Worm (Caenorhabditis elegans) whole organism, L3 larva: ENCODE measurements around the gene Y50D7A.13.

Experiments
- elt-1 ChIP-seq: fragments of 150-350 bp; optimal IDR thresholded peaks from 2 replicates; lab custom pipeline; 2014; ENCODE audit warnings: missing biosample characterization, missing genetic modification characterization
- fos-1 ChIP-seq: fragments of 150-350 bp; optimal IDR thresholded peaks from 2 replicates; lab custom pipeline; 2014; ENCODE audit warnings: missing biosample characterization, missing genetic modification characterization
- mdl-1 ChIP-seq: fragments of 150-350 bp; optimal IDR thresholded peaks from 2 replicates; lab custom pipeline; 2014; ENCODE audit warnings: missing biosample characterization, missing genetic modification characterization
- nhr-237 ChIP-seq: fragments of 150-350 bp; optimal IDR thresholded peaks from 2 replicates; lab custom pipeline; 2014; ENCODE audit warnings: missing biosample characterization, missing genetic modification characterization
- nhr-43 ChIP-seq: sonication (generic microtip); optimal IDR thresholded peaks from 2 replicates; lab custom pipeline; 2016; ENCODE audit warnings: mild to moderate bottlenecking, missing genetic modification characterization, missing compliant biosample characterization; ENCODE audit not compliant: poor library complexity, severe bottlenecking
- nhr-76 ChIP-seq: fragments of 150-350 bp; sonication (generic microtip); optimal IDR thresholded peaks from 5 replicates; lab custom pipeline; 2014; ENCODE audit warnings: missing biosample characterization, missing genetic modification characterization
- snpc-4 ChIP-seq: fragments of 150-350 bp; optimal IDR thresholded peaks from 2 replicates; lab custom pipeline; 2014; ENCODE audit warnings: missing biosample characterization, missing genetic modification characterization
- unc-62 ChIP-seq: fragments of 150-350 bp; sonication (generic microtip); optimal IDR thresholded peaks from 4 replicates; lab custom pipeline; 2014; ENCODE audit warnings: missing biosample characterization, missing genetic modification reagents, missing genetic modification characterization
- ztf-11 ChIP-seq: fragments of 150-350 bp; optimal IDR thresholded peaks from 2 replicates; lab custom pipeline; 2014; ENCODE audit warnings: missing biosample characterization, missing genetic modification characterization
- ztf-4 ChIP-seq: fragments of 150-350 bp; optimal IDR thresholded peaks from 2 replicates; lab custom pipeline; 2014; ENCODE audit warnings: missing biosample characterization, missing genetic modification characterization

ce11 chrIII:251410-251809 is 43.0 kb downstream of the Y50D7A.13 start:
- no peak for TF ChIP-seq nhr-76
- TF ChIP-seq nhr-237 (tag; lab: Kevin White, UChicago), result no peak
- no peak for TF ChIP-seq ztf-11 (tag; lab: Kevin White, UChicago)
- no peak for TF ChIP-seq elt-1
- TF ChIP-seq unc-62, result no peak
- no peak for TF ChIP-seq fos-1 (tag; lab: Kevin White, UChicago)
- no peak for TF ChIP-seq nhr-43
- no peak for TF ChIP-seq snpc-4 (tag; lab: Kevin White, UChicago)
- no peak for TF ChIP-seq mdl-1 (tag; lab: Kevin White, UChicago)
- TF ChIP-seq ztf-4, result no peak
